Fruit fly (Drosophila melanogaster): ENCODE data around the gene CG14223.

Gene CG14223

DNA sequence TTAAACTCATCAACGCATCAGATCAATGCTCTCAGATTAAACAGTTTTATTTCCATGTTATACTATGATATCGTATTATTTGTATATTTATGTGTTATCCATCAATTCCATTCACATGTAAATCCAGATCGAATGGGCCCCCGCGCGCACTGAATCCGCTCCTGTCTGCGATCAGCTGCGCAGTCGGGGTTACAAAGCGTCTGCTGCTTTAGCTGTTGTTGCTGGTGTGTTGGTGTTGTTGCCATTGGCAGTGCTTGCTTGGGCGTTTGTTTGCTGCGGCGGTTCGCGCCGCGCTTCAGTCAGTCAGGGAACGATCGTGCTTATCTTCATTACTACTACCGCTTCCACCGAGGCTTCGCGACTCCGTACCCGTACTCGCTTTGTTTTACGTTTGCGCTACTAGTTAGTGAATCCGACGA lies 3.2 kb upstream of the CG14223 start, which contains the start of gene Zw (continued):
- TF ChIP-seq Hr51 (GFP tag; optimal IDR thresholded peaks at IDR 0.05), result peak; percentile 2 to 3
- TF ChIP-seq CG4424 (GFP tag; optimal IDR thresholded peaks at IDR 0.05), result peak; percentile 52
- TF ChIP-seq CG10979 (tag; optimal IDR thresholded peaks at IDR 0.05), result peak; percentile 35
- peak; percentile 59 for TF ChIP-seq gem (tag; optimal IDR thresholded peaks at IDR 0.05)
- TF ChIP-seq shn (GFP tag; optimal IDR thresholded peaks at IDR 0.05), result peak; percentile 35
- peak; percentile 35; the same call in 1 of the 2 replicates for TF ChIP-seq klu (GFP tag; IDR thresholded peaks at IDR 0.05)
- no peak for TF ChIP-seq pho (GFP tag; optimal IDR thresholded peaks at IDR 0.05)
- no peak for TF ChIP-seq CG12942 (GFP tag; optimal IDR thresholded peaks at IDR 0.05)
- TF ChIP-seq grau (tag; optimal IDR thresholded peaks at IDR 0.05), result peak; percentile 45
- TF ChIP-seq CG42726 (GFP tag; IDR thresholded peaks at IDR 0.05; ENCODE audit: partially characterized antibody), result no peak
- peak; percentile 83 for TF ChIP-seq Adf1 (GFP tag; IDR thresholded peaks at IDR 0.05)
- no peak for TF ChIP-seq D (optimal IDR thresholded peaks at IDR 0.05)
- no peak for TF ChIP-seq D (GFP tag; optimal IDR thresholded peaks at IDR 0.05)
- TF ChIP-seq Lpt (GFP tag; optimal IDR thresholded peaks at IDR 0.05), result no peak
- no peak for TF ChIP-seq Dref (GFP tag; IDR thresholded peaks at IDR 0.05)
- TF ChIP-seq HLH3B (GFP tag; IDR thresholded peaks at IDR 0.05), result peak; percentile 63
- peak; percentile 13 for TF ChIP-seq CG8944 (GFP tag; optimal IDR thresholded peaks at IDR 0.05)
- no peak for TF ChIP-seq Doc3 (GFP tag; IDR thresholded peaks at IDR 0.05; ENCODE audit: partially characterized antibody)
- peak; percentile 78 for TF ChIP-seq ci (GFP tag; IDR thresholded peaks at IDR 0.05)
- TF ChIP-seq Scr (GFP tag; IDR thresholded peaks at IDR 0.05; ENCODE audit: partially characterized antibody), result peak; percentile 8; the same call in 1 of the 2 replicates
- peak; percentile 72 for TF ChIP-seq dysf (GFP tag; IDR thresholded peaks at IDR 0.05)
- TF ChIP-seq eve (GFP tag; optimal IDR thresholded peaks at IDR 0.05), result no peak
- no peak for TF ChIP-seq ewg (GFP tag; optimal IDR thresholded peaks at IDR 0.05)
- TF ChIP-seq Doc2 (GFP tag; IDR thresholded peaks at IDR 0.05), result no peak
- TF ChIP-seq CG16815 (GFP tag; optimal IDR thresholded peaks at IDR 0.05), result peak; percentile 45
- TF ChIP-seq Opbp (GFP tag; IDR thresholded peaks at IDR 0.05; ENCODE audit: partially characterized antibody), result peak; percentile 80
- TF ChIP-seq Bteb2 (GFP tag; optimal IDR thresholded peaks at IDR 0.05), result no peak
- TF ChIP-seq Aef1 (GFP tag; IDR thresholded peaks at IDR 0.05), result peak; percentile 72
- no peak for TF ChIP-seq gfzf (GFP tag; optimal IDR thresholded peaks at IDR 0.05)
- TF ChIP-seq sob (GFP tag; IDR thresholded peaks at IDR 0.05), result peak; percentile 67
- TF ChIP-seq Optix (GFP tag; IDR thresholded peaks at IDR 0.05), result 0 out of 3 replicates have a peak, but pooled peaks have one; percentile 60
- no peak for TF ChIP-seq Vsx1 (GFP tag; optimal IDR thresholded peaks at IDR 0.05)
- TF ChIP-seq Fer1 (GFP tag; optimal IDR thresholded peaks at IDR 0.05), result no peak
- TF ChIP-seq TFAM (GFP tag; optimal IDR thresholded peaks at IDR 0.05), result no peak
- no peak for TF ChIP-seq Eip74EF (GFP tag; optimal IDR thresholded peaks at IDR 0.05)
- TF ChIP-seq CG10267 (tag; optimal IDR thresholded peaks at IDR 0.05), result no peak
- no peak for TF ChIP-seq Rx (GFP tag; IDR thresholded peaks at IDR 0.05)
- no peak for TF ChIP-seq Sry-β (GFP tag; optimal IDR thresholded peaks at IDR 0.05)
- TF ChIP-seq ato (GFP tag; IDR thresholded peaks at IDR 0.05; ENCODE audit: partially characterized antibody), result no peak
- peak; percentile 47 for TF ChIP-seq bcd (GFP tag; optimal IDR thresholded peaks at IDR 0.05)
- no peak for TF ChIP-seq Trl (optimal IDR thresholded peaks at IDR 0.05)
- TF ChIP-seq Trl (GFP tag; optimal IDR thresholded peaks at IDR 0.05), result peak; percentile 47
- peak; percentile 46; the same call in 2 of the 3 replicates for TF ChIP-seq knrl (GFP tag; IDR thresholded peaks at IDR 0.05; ENCODE audit: partially characterized antibody)
- TF ChIP-seq CG14050 (GFP tag; IDR thresholded peaks at IDR 0.05), result no peak
- TF ChIP-seq gcm (GFP tag; optimal IDR thresholded peaks at IDR 0.05), result no peak
- TF ChIP-seq jing (GFP tag; optimal IDR thresholded peaks at IDR 0.05), result no peak
- TF ChIP-seq CG10565 (GFP tag; optimal IDR thresholded peaks at IDR 0.05), result no peak
- TF ChIP-seq CG12071 (GFP tag; optimal IDR thresholded peaks at IDR 0.05), result peak; percentile 9
- no peak for TF ChIP-seq dimm (GFP tag; IDR thresholded peaks at IDR 0.05)
- TF ChIP-seq gsb-n (tag; optimal IDR thresholded peaks at IDR 0.05), result no peak
- peak; percentile 46 for TF ChIP-seq nmo (GFP tag; optimal IDR thresholded peaks at IDR 0.05)

All from whole organism, embryonic.